Fruit fly (Drosophila melanogaster) whole organism, prepupa: Measurements from ENCODE around the gene CG9147.

ENCODE experiments used
- CG10631 ChIP-seq: fragments of 200-800 bp; sonication (Bioruptor generic); optimal IDR thresholded peaks from 2 replicates; lab custom pipeline; 2016; ENCODE audit warnings: missing biosample characterization, missing genetic modification characterization
- CG11902 ChIP-seq: fragments of 200-800 bp; sonication (Bioruptor generic); optimal IDR thresholded peaks from 3 replicates; lab custom pipeline; 2016; ENCODE audit warnings: missing biosample characterization, missing genetic modification characterization
- CG6854 ChIP-seq: fragments of 200-800 bp; sonication (Bioruptor generic); optimal IDR thresholded peaks from 2 replicates; lab custom pipeline; 2017; ENCODE audit warnings: missing biosample characterization, mild to moderate bottlenecking, missing genetic modification characterization
- Hr38 ChIP-seq: sonication (Bioruptor generic); optimal IDR thresholded peaks from 2 replicates; lab custom pipeline; 2016; ENCODE audit warnings: missing biosample characterization, missing genetic modification characterization
- Hr39 ChIP-seq: fragments of 200-800 bp; sonication (Bioruptor generic); optimal IDR thresholded peaks from 2 replicates; lab custom pipeline; 2016; ENCODE audit warnings: missing biosample characterization, missing genetic modification characterization
- OdsH ChIP-seq: fragments of 200-800 bp; sonication (Bioruptor generic); optimal IDR thresholded peaks from 3 replicates; lab custom pipeline; 2016; ENCODE audit warnings: missing biosample characterization, missing genetic modification characterization
- acj6 ChIP-seq: fragments of 200-800 bp; sonication (Bioruptor generic); optimal IDR thresholded peaks from 3 replicates; lab custom pipeline; 2016; ENCODE audit warnings: missing biosample characterization, missing genetic modification characterization
- eg ChIP-seq: fragments of 200-800 bp; sonication (Bioruptor generic); IDR thresholded peaks from 3 replicates; pipeline ENCODE4 v1.3.6; 2022; ENCODE audit warnings: missing biosample characterization, missing genetic modification characterization
- salr ChIP-seq, 2 experiments: fragments of 200-800 bp; sonication (Bioruptor generic); optimal IDR thresholded peaks; 3 replicates each; lab custom pipeline; 2016 to 2018; ENCODE audit warnings: missing biosample characterization in 2 of 2, missing genetic modification characterization in 2 of 2, mild to moderate bottlenecking in 1 of 2

DNA sequence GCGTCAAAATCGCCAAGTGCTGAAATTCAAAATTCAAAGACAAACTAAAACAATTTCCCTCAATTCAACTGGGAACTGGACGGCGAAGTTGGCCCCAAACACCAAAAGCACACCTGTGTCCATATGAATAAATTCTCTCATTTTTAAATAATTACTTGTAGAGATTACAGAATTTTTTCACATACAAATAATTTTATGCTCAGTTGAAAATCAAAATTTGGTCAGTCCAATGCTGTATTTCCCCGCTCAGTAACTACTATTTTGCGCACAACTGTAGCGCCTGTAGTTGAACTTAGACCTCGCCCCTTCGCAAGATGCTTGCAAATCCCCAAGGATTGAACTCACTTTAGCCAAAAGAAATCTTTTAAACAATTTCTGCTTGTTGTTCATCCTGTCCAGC lies 37.1 kb upstream of the CG9147 start:
- no peak for TF ChIP-seq OdsH (GFP tag; lab: Kevin White, UChicago)
- TF ChIP-seq CG10631 (GFP tag; lab: Kevin White, UChicago): no peak
- no peak for TF ChIP-seq CG6854 (GFP tag; lab: Kevin White, UChicago)
- no peak for TF ChIP-seq Hr38
- peak; percentile 39; the same call in 1 of the 3 replicates for TF ChIP-seq eg (GFP tag; lab: Robert Waterston, UW)
- TF ChIP-seq CG11902: no peak
- peak; percentile 24 for TF ChIP-seq acj6 (GFP tag; lab: Kevin White, UChicago)
- no peak for TF ChIP-seq salr (GFP tag; optimal IDR thresholded peaks at IDR 0.05; lab: Kevin White, UChicago)
- TF ChIP-seq Hr39 (GFP tag; lab: Kevin White, UChicago): peak; percentile 15
